Fruit fly (Drosophila melanogaster) whole organism, embryonic: Measurements from ENCODE around the gene Mco1.

Experiments
- CG10267 ChIP-seq: fragments of 200-800 bp; sonication (Bioruptor generic); optimal IDR thresholded peaks from 2 replicates; lab custom pipeline; 2018; ENCODE audit warnings: missing biosample characterization, mild to moderate bottlenecking, missing genetic modification characterization, moderate library complexity
- CG11504 ChIP-seq: fragments of 200-800 bp; sonication (Bioruptor generic); optimal IDR thresholded peaks from 3 replicates; lab custom pipeline; 2019; ENCODE audit warnings: missing biosample characterization, mild to moderate bottlenecking, missing genetic modification characterization, moderate library complexity
- CG12219 ChIP-seq: fragments of 200-800 bp; sonication (Bioruptor generic); optimal IDR thresholded peaks from 3 replicates; lab custom pipeline; 2018; ENCODE audit warnings: missing biosample characterization, mild to moderate bottlenecking, missing genetic modification characterization
- CG14710 ChIP-seq: fragments of 200-800 bp; sonication (Bioruptor generic); optimal IDR thresholded peaks from 3 replicates; lab custom pipeline; 2019; ENCODE audit warnings: missing biosample characterization, mild to moderate bottlenecking, missing genetic modification characterization, moderate library complexity
- CG17359 ChIP-seq: fragments of 200-800 bp; sonication (Bioruptor generic); optimal IDR thresholded peaks from 3 replicates; lab custom pipeline; 2018; ENCODE audit warnings: missing biosample characterization, mild to moderate bottlenecking, missing genetic modification characterization, moderate library complexity
- CG17612 ChIP-seq: fragments of 200-800 bp; sonication (Bioruptor generic); IDR thresholded peaks from 2 replicates; pipeline ENCODE4 v1.3.6; 2022; ENCODE audit warnings: missing biosample characterization, missing genetic modification characterization
- CG17802 ChIP-seq: fragments of 200-800 bp; sonication (Bioruptor generic); optimal IDR thresholded peaks from 2 replicates; lab custom pipeline; 2018; ENCODE audit warnings: missing biosample characterization, mild to moderate bottlenecking, missing genetic modification characterization, moderate library complexity
- CG1832 ChIP-seq: fragments of 200-800 bp; sonication (Bioruptor generic); optimal IDR thresholded peaks from 2 replicates; lab custom pipeline; 2017; ENCODE audit warnings: missing biosample characterization, mild to moderate bottlenecking, missing genetic modification characterization, inconsistent platforms
- CG3065 ChIP-seq: fragments of 200-800 bp; sonication (Bioruptor generic); optimal IDR thresholded peaks from 2 replicates; lab custom pipeline; 2016; ENCODE audit warnings: missing biosample characterization, missing genetic modification characterization
- CG31365 ChIP-seq: fragments of 200-800 bp; sonication (Bioruptor generic); optimal IDR thresholded peaks from 2 replicates; lab custom pipeline; 2018; ENCODE audit warnings: missing biosample characterization, mild to moderate bottlenecking, missing genetic modification characterization
- CG34422 ChIP-seq: fragments of 200-800 bp; sonication (Bioruptor generic); IDR thresholded peaks from 3 replicates; pipeline ENCODE4 v1.3.6; 2022; ENCODE audit warnings: missing biosample characterization, missing genetic modification characterization
- CG42726 ChIP-seq: fragments of 200-800 bp; sonication (Bioruptor generic); IDR thresholded peaks from 2 replicates; pipeline ENCODE4 v1.3.6; 2022; ENCODE audit warnings: missing biosample characterization, missing genetic modification characterization; ENCODE audit not compliant: partially characterized antibody
- CG4730 ChIP-seq: fragments of 200-800 bp; sonication (Bioruptor generic); IDR thresholded peaks from 2 replicates; pipeline ENCODE4 v1.3.6; 2022; ENCODE audit warnings: missing biosample characterization, missing genetic modification characterization
- CG5180 ChIP-seq: fragments of 200-800 bp; sonication (Bioruptor generic); optimal IDR thresholded peaks from 3 replicates; lab custom pipeline; 2017; ENCODE audit warnings: missing biosample characterization, missing genetic modification characterization, mild to moderate bottlenecking, moderate library complexity, missing genetic modification reagents
- CG5953 ChIP-seq: fragments of 200-800 bp; sonication (Bioruptor generic); IDR thresholded peaks from 2 replicates; pipeline ENCODE4 v1.3.6; 2022; ENCODE audit warnings: missing biosample characterization, missing genetic modification characterization
- CG6272 ChIP-seq: fragments of 200-800 bp; sonication (Bioruptor generic); IDR thresholded peaks from 2 replicates; pipeline ENCODE4 v1.3.6; 2022; ENCODE audit warnings: missing biosample characterization, missing genetic modification characterization
- CG7556 ChIP-seq: fragments of 200-800 bp; sonication (Bioruptor generic); optimal IDR thresholded peaks from 2 replicates; lab custom pipeline; 2017; ENCODE audit warnings: missing biosample characterization, mild to moderate bottlenecking, missing genetic modification characterization
- CG7786 ChIP-seq: fragments of 200-800 bp; sonication (Bioruptor generic); optimal IDR thresholded peaks from 2 replicates; lab custom pipeline; 2016; ENCODE audit warnings: missing biosample characterization, missing genetic modification characterization
- CG8089 ChIP-seq: fragments of 200-800 bp; sonication (Bioruptor generic); optimal IDR thresholded peaks from 3 replicates; lab custom pipeline; 2016; ENCODE audit warnings: missing biosample characterization, missing genetic modification characterization
- CG8478 ChIP-seq: fragments of >200 bp; optimal IDR thresholded peaks from 2 replicates; lab custom pipeline; 2018
- CG9797 ChIP-seq: fragments of 200-800 bp; sonication (Bioruptor generic); optimal IDR thresholded peaks from 3 replicates; lab custom pipeline; 2018; ENCODE audit warnings: missing biosample characterization, mild to moderate bottlenecking, missing genetic modification characterization
- CG9932 ChIP-seq: fragments of 200-800 bp; sonication (Bioruptor generic); IDR thresholded peaks from 2 replicates; pipeline ENCODE4 v1.3.6; 2022; ENCODE audit warnings: missing biosample characterization, missing genetic modification characterization
- Chrac-16 ChIP-seq: fragments of 200-800 bp; sonication (Bioruptor generic); optimal IDR thresholded peaks from 3 replicates; lab custom pipeline; 2016; ENCODE audit warnings: missing biosample characterization, missing genetic modification characterization
- HLHmδ ChIP-seq: fragments of 200-800 bp; sonication (Bioruptor generic); optimal IDR thresholded peaks from 2 replicates; lab custom pipeline; 2018; ENCODE audit warnings: missing biosample characterization, mild to moderate bottlenecking, missing genetic modification characterization, moderate library complexity
- Jarid2 ChIP-seq: fragments of 200-800 bp; sonication (Bioruptor generic); optimal IDR thresholded peaks from 3 replicates; lab custom pipeline; 2017; ENCODE audit warnings: mild to moderate bottlenecking, missing biosample characterization, missing genetic modification reagents, missing genetic modification characterization
- MESR4 ChIP-seq: fragments of 200-800 bp; sonication (Bioruptor generic); optimal IDR thresholded peaks from 2 replicates; lab custom pipeline; 2018; ENCODE audit warnings: missing biosample characterization, mild to moderate bottlenecking, missing genetic modification characterization, moderate library complexity
- Mad ChIP-seq: fragments of 200-800 bp; sonication (Bioruptor generic); optimal IDR thresholded peaks from 2 replicates; lab custom pipeline; 2016; ENCODE audit warnings: missing biosample characterization, missing genetic modification characterization
- NFAT ChIP-seq: fragments of 200-800 bp; sonication (Bioruptor generic); IDR thresholded peaks from 2 replicates; pipeline ENCODE4 v1.3.6; 2022; ENCODE audit warnings: missing biosample characterization, missing genetic modification characterization
- NK7.1 ChIP-seq: fragments of 200-800 bp; sonication (Bioruptor generic); optimal IDR thresholded peaks from 3 replicates; lab custom pipeline; 2016; ENCODE audit warnings: missing biosample characterization, missing genetic modification characterization
- Oli ChIP-seq: fragments of 200-800 bp; sonication (Bioruptor generic); optimal IDR thresholded peaks from 2 replicates; lab custom pipeline; 2018; ENCODE audit warnings: missing biosample characterization, mild to moderate bottlenecking, missing genetic modification characterization, moderate library complexity
- az2 ChIP-seq: fragments of 200-800 bp; sonication (Bioruptor generic); optimal IDR thresholded peaks from 3 replicates; lab custom pipeline; 2016; ENCODE audit warnings: missing biosample characterization, missing genetic modification characterization
- bab2 ChIP-seq: fragments of 200-800 bp; sonication (Bioruptor generic); optimal IDR thresholded peaks from 2 replicates; lab custom pipeline; 2016; ENCODE audit warnings: missing biosample characterization, missing genetic modification characterization
- bowl ChIP-seq: fragments of 200-800 bp; sonication (Bioruptor generic); IDR thresholded peaks from 2 replicates; pipeline ENCODE4 v1.3.6; 2022; ENCODE audit warnings: missing biosample characterization, missing genetic modification characterization
- cato ChIP-seq: fragments of 200-800 bp; sonication (Bioruptor generic); optimal IDR thresholded peaks from 2 replicates; lab custom pipeline; 2016; ENCODE audit warnings: missing biosample characterization, missing genetic modification characterization, borderline replicate concordance
- caup ChIP-seq: fragments of 200-800 bp; sonication (Bioruptor generic); optimal IDR thresholded peaks from 3 replicates; lab custom pipeline; 2017; ENCODE audit warnings: missing biosample characterization, mild to moderate bottlenecking, missing genetic modification characterization, moderate library complexity; ENCODE audit not compliant: severe bottlenecking
- dpn ChIP-seq, 2 experiments: fragments of 200-800 bp; sonication (Bioruptor generic); optimal IDR thresholded peaks; 3 replicates each; lab custom pipeline; 2016; ENCODE audit warnings: missing biosample characterization in 2 of 2, missing genetic modification characterization in 2 of 2
- esg ChIP-seq: fragments of 200-800 bp; sonication (Bioruptor generic); conservative IDR thresholded peaks from 2 replicates; pipeline ENCODE4 v1.3.6; 2022; ENCODE audit warnings: missing biosample characterization, missing genetic modification characterization
- exex ChIP-seq: fragments of 200-800 bp; sonication (Bioruptor generic); optimal IDR thresholded peaks from 4 replicates; lab custom pipeline; 2018; ENCODE audit warnings: missing biosample characterization, mild to moderate bottlenecking, missing genetic modification characterization, moderate library complexity
- hb ChIP-seq: fragments of 200-800 bp; sonication (Bioruptor generic); IDR thresholded peaks from 3 replicates; pipeline ENCODE4 v1.3.6; 2022; ENCODE audit warnings: missing biosample characterization, missing genetic modification characterization; ENCODE audit not compliant: partially characterized antibody
- kay ChIP-seq: fragments of 200-800 bp; sonication (Bioruptor generic); optimal IDR thresholded peaks from 2 replicates; lab custom pipeline; 2016; ENCODE audit warnings: missing biosample characterization, missing genetic modification characterization
- lbe ChIP-seq: fragments of 200-800 bp; sonication (Bioruptor generic); optimal IDR thresholded peaks from 2 replicates; lab custom pipeline; 2016; ENCODE audit warnings: missing biosample characterization, mild to moderate bottlenecking, missing genetic modification characterization
- mirr ChIP-seq: fragments of 200-800 bp; sonication (Bioruptor generic); optimal IDR thresholded peaks from 3 replicates; lab custom pipeline; 2018; ENCODE audit warnings: missing biosample characterization, mild to moderate bottlenecking, missing genetic modification characterization
- ro ChIP-seq: fragments of 200-800 bp; sonication (Bioruptor generic); IDR thresholded peaks from 2 replicates; pipeline ENCODE4 v1.3.6; 2022; ENCODE audit warnings: missing biosample characterization, missing genetic modification characterization
- toy ChIP-seq: fragments of 200-800 bp; sonication (Bioruptor generic); IDR thresholded peaks from 2 replicates; pipeline ENCODE4 v1.3.6; 2022; ENCODE audit warnings: missing biosample characterization, missing genetic modification characterization
- trem ChIP-seq: fragments of 200-800 bp; optimal IDR thresholded peaks from 3 replicates; lab custom pipeline; 2019; ENCODE audit warnings: missing biosample characterization, mild to moderate bottlenecking, missing genetic modification characterization, moderate library complexity
- twi ChIP-seq: fragments of 200-800 bp; optimal IDR thresholded peaks from 2 replicates; lab custom pipeline; 2019; ENCODE audit warnings: missing biosample characterization, mild to moderate bottlenecking, missing genetic modification characterization, moderate library complexity
- unc-4 ChIP-seq: fragments of 200-800 bp; sonication (Bioruptor generic); IDR thresholded peaks from 2 replicates; pipeline ENCODE4 v1.3.6; 2022; ENCODE audit warnings: missing biosample characterization, missing genetic modification characterization; ENCODE audit not compliant: partially characterized antibody
- vnd ChIP-seq: fragments of 200-800 bp; sonication (Bioruptor generic); IDR thresholded peaks from 3 replicates; pipeline ENCODE4 v1.3.6; 2022; ENCODE audit warnings: missing biosample characterization, missing genetic modification characterization; ENCODE audit not compliant: partially characterized antibody
- zf30C ChIP-seq: fragments of 200-800 bp; sonication (Bioruptor generic); optimal IDR thresholded peaks from 3 replicates; lab custom pipeline; 2018; ENCODE audit warnings: missing biosample characterization, mild to moderate bottlenecking, missing genetic modification characterization

The Mco1 gene

DNA sequence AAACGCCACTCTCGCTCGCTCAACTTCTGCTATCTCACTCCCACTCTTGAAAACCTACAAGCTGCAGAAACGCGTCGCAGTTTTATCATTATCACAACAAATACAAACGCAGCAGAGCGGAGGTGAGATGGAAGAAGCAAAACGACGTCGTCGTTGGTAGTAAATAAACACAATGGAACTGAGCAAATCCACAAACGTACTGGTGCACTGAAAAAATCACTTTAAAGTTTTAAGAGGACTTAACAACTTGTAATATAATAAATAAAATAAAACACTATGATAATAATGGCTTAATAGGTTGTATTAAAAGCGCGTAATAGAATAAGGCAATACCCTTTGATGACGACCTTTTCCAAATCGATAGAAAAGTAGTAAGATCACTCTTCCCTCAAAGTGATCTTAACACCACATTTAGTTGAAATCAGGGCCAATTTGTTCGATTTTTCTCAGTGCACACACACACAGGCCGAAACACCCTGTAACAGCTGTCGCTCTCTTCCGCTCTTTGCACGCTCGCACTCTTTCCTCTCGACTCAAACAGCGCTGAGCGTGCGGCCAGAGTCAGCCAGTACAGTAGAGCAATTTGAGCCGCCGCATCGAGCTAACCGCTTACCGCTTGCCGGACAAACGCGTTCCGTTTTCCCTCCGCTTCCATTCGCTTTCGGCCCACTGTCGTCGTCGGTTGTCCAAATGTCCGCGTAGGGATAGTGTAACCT, 33.0 kb downstream of the Mco1 start (continued):
- peak; percentile 20 for TF ChIP-seq CG9797 (GFP tag; lab: Kevin White, UChicago)
- peak; percentile 93 for TF ChIP-seq caup (GFP tag; lab: Kevin White, UChicago)
- TF ChIP-seq CG10267: peak; percentile 95
- peak; percentile 89 for TF ChIP-seq NFAT
- peak; percentile 87 for TF ChIP-seq CG5953
- TF ChIP-seq CG11504 (tag; lab: Kevin White, UChicago): peak; percentile 88
- TF ChIP-seq CG1832 (GFP tag; lab: Kevin White, UChicago): peak; percentile 78
- peak; percentile 93 for TF ChIP-seq trem (tag; lab: Kevin White, UChicago)
- TF ChIP-seq bab2 (GFP tag; lab: Kevin White, UChicago): peak; percentile 68
- TF ChIP-seq CG17612: peak; percentile 75; the same call in 1 of the 2 replicates
- TF ChIP-seq lbe (GFP tag; lab: Kevin White, UChicago): peak; percentile 93
- peak; percentile 94 for TF ChIP-seq CG6272 (GFP tag; lab: Robert Waterston, UW)
- peak; percentile 89 for TF ChIP-seq cato (GFP tag; lab: Kevin White, UChicago)
- peak; percentile 62 for TF ChIP-seq CG31365 (tag; lab: Kevin White, UChicago)
- peak; percentile 89 for TF ChIP-seq CG4730
- peak; percentile 91 for TF ChIP-seq toy (GFP tag; lab: Robert Waterston, UW)
- peak; percentile 95 for TF ChIP-seq Chrac-16
- peak; percentile 85 for TF ChIP-seq CG7786 (GFP tag; lab: Kevin White, UChicago)
- no peak for TF ChIP-seq vnd (GFP tag; lab: Robert Waterston, UW)
- TF ChIP-seq CG14710 (tag; lab: Kevin White, UChicago): peak; percentile 95
- TF ChIP-seq az2 (GFP tag; lab: Kevin White, UChicago): peak; percentile 95
- peak; percentile 95 for TF ChIP-seq CG34422
- TF ChIP-seq exex (tag; lab: Kevin White, UChicago): peak; percentile 72
- peak; percentile 88 for TF ChIP-seq CG5180
- peak; percentile 95 for TF ChIP-seq twi (tag; lab: Kevin White, UChicago)
- TF ChIP-seq CG8089 (GFP tag; lab: Kevin White, UChicago): peak; percentile 65
- no peak for TF ChIP-seq unc-4
- TF ChIP-seq MESR4: peak; percentile 14
- TF ChIP-seq HLHmδ (GFP tag; lab: Kevin White, UChicago): peak; percentile 93
- peak; percentile 62 for TF ChIP-seq CG17802 (tag; lab: Kevin White, UChicago)
- peak; percentile 91 for TF ChIP-seq CG17359 (tag; lab: Kevin White, UChicago)
- TF ChIP-seq CG7556: peak; percentile 97
- peak; percentile 38 for TF ChIP-seq NK7.1
- no peak for TF ChIP-seq hb (GFP tag; lab: Robert Waterston, UW)
- TF ChIP-seq dpn (GFP tag; optimal IDR thresholded peaks at IDR 0.05; lab: Kevin White, UChicago): peak; percentile 89 to 97
- peak; percentile 95 for TF ChIP-seq esg
- peak; percentile 84 for TF ChIP-seq mirr (GFP tag; lab: Kevin White, UChicago)
- no peak for TF ChIP-seq CG8478
- TF ChIP-seq CG9932 (GFP tag; lab: Robert Waterston, UW): peak; percentile 96
- TF ChIP-seq Oli (tag; lab: Kevin White, UChicago): peak; percentile 96
- peak; percentile 88 for TF ChIP-seq bowl (GFP tag; lab: Robert Waterston, UW)
- TF ChIP-seq Jarid2 (GFP tag; lab: Kevin White, UChicago): peak; percentile 94
- peak; percentile 64; the same call in 1 of the 2 replicates for TF ChIP-seq CG42726 (GFP tag; lab: Robert Waterston, UW)
- TF ChIP-seq Mad (GFP tag; lab: Kevin White, UChicago): peak; percentile 88
- peak; percentile 87 for TF ChIP-seq ro (GFP tag; lab: Robert Waterston, UW)
- peak; percentile 93 for TF ChIP-seq CG3065
- peak; percentile 94 for TF ChIP-seq CG12219
- TF ChIP-seq zf30C (GFP tag; lab: Kevin White, UChicago): peak; percentile 100
- TF ChIP-seq kay: peak; percentile 95
